Worm (Caenorhabditis elegans): ENCODE results near the gene popl-7.

ce11 chrIV:13374918-13375317, 4.4 kb downstream of the popl-7 start:
- TF ChIP-seq fkh-10 (GFP tag; optimal IDR thresholded peaks at IDR 0.05) (no peak), nhr-76 (tag; optimal IDR thresholded peaks at IDR 0.05) (no peak), nhr-47 (tag; optimal IDR thresholded peaks at IDR 0.05) (no peak), zag-1 (tag; optimal IDR thresholded peaks at IDR 0.05) (no peak), mep-1 (tag; optimal IDR thresholded peaks at IDR 0.05) (no peak), ceh-63 (GFP tag; optimal IDR thresholded peaks at IDR 0.05) (no peak), lin-13 (GFP tag; optimal IDR thresholded peaks at IDR 0.05) (no peak), unc-62 (GFP tag; optimal IDR thresholded peaks at IDR 0.05) (no peak), elt-3 (tag; optimal IDR thresholded peaks at IDR 0.05) (no peak), dsc-1 (tag; optimal IDR thresholded peaks at IDR 0.05) (no peak), nhr-84 (tag; optimal IDR thresholded peaks at IDR 0.05) (no peak), unc-130 (tag; optimal IDR thresholded peaks at IDR 0.05) (no peak), lin-14 (GFP tag; optimal IDR thresholded peaks at IDR 0.05) (no peak)

Measured in whole organism, L1 larva.